Worm (Caenorhabditis elegans) whole organism, mixed stage, embryonic: ENCODE results near the gene frpr-3.

Source experiments
- bed-3 ChIP-seq: fragments of 200-800 bp; sonication (Bioruptor generic); optimal IDR thresholded peaks from 3 replicates; lab custom pipeline; 2018; ENCODE audit warnings: mild to moderate bottlenecking, missing genetic modification characterization, moderate library complexity, missing compliant biosample characterization
- flh-1 ChIP-seq: fragments of 200-800 bp; sonication (Bioruptor generic); optimal IDR thresholded peaks from 2 replicates; lab custom pipeline; 2018; ENCODE audit warnings: mild to moderate bottlenecking, missing genetic modification characterization, moderate library complexity, missing compliant biosample characterization
- hlh-1 ChIP-seq: fragments of 150-350 bp; optimal IDR thresholded peaks from 2 replicates; lab custom pipeline; 2014; ENCODE audit warnings: missing biosample characterization, missing genetic modification reagents, missing genetic modification characterization
- nhr-28 ChIP-seq: fragments of 150-350 bp; optimal IDR thresholded peaks from 2 replicates; lab custom pipeline; 2014; ENCODE audit warnings: missing biosample characterization, missing genetic modification characterization
- nhr-76 ChIP-seq: sonication (generic microtip); optimal IDR thresholded peaks from 2 replicates; lab custom pipeline; 2017; ENCODE audit warnings: missing biosample characterization, missing genetic modification characterization
- snpc-4 ChIP-seq: fragments of 150-350 bp; optimal IDR thresholded peaks from 2 replicates; lab custom pipeline; 2014; ENCODE audit warnings: missing biosample characterization, missing genetic modification characterization
- sptf-1 ChIP-seq: sonication (generic microtip); optimal IDR thresholded peaks from 2 replicates; lab custom pipeline; 2017; ENCODE audit warnings: mild to moderate bottlenecking, missing genetic modification characterization, moderate library complexity, missing compliant biosample characterization
- tbx-8 ChIP-seq: fragments of 200-800 bp; sonication (Bioruptor generic); optimal IDR thresholded peaks from 2 replicates; lab custom pipeline; 2018; ENCODE audit warnings: mild to moderate bottlenecking, missing genetic modification characterization, moderate library complexity, missing compliant biosample characterization
- unc-39 ChIP-seq: fragments of 150-350 bp; optimal IDR thresholded peaks from 2 replicates; lab custom pipeline; 2014; ENCODE audit warnings: missing biosample characterization, missing genetic modification characterization
- unc-62 ChIP-seq: fragments of 150-350 bp; optimal IDR thresholded peaks from 2 replicates; lab custom pipeline; 2014; ENCODE audit warnings: missing biosample characterization, missing genetic modification reagents, missing genetic modification characterization

DNA sequence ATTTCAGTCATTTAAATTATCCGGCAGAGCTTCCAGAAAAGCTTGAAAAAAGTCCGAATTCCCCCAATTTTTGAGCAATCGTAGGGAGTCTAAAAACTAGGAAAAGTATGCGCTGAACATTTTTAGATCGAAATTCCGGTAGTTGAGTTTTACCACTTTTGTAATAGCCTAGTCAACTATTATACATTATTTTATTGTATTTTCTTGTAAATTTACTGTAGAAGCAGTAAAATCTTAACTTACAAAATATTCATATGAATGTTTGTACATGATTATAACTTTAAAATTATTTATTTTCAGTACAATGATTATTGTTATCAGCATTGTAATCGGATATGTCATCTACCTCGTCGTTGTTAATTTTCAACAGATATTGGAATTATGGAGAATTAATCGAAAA, 10.4 kb downstream of the frpr-3 start, which contains the start of gene cyp-32A1:
- TF ChIP-seq tbx-8 (GFP tag; lab: Kevin White, UChicago): no peak
- no peak for TF ChIP-seq nhr-28 (tag; lab: Kevin White, UChicago)
- TF ChIP-seq flh-1 (GFP tag; lab: Kevin White, UChicago): no peak
- no peak for TF ChIP-seq snpc-4 (tag; lab: Kevin White, UChicago)
- no peak for TF ChIP-seq unc-62 (GFP tag; lab: Kevin White, UChicago)
- no peak for TF ChIP-seq nhr-76 (tag; lab: Kevin White, UChicago)
- TF ChIP-seq bed-3 (GFP tag; lab: Kevin White, UChicago): no peak
- TF ChIP-seq hlh-1 (tag; lab: Kevin White, UChicago): no peak
- no peak for TF ChIP-seq unc-39
- TF ChIP-seq sptf-1: no peak
